Worm (Caenorhabditis elegans): ENCODE results near the gene ugt-12.

The ugt-12 gene

ce11 chrV:4867535-4867934, 21.9 kb downstream of the ugt-12 start:
- TF ChIP-seq elt-1 (tag; optimal IDR thresholded peaks at IDR 0.05; ENCODE audit: borderline replicate concordance, insufficient read depth): no peak
- no peak for TF ChIP-seq ztf-11 (tag; optimal IDR thresholded peaks at IDR 0.05)
- no peak for TF ChIP-seq lin-13 (tag; optimal IDR thresholded peaks at IDR 0.05)
- TF ChIP-seq hlh-1 (tag; optimal IDR thresholded peaks at IDR 0.05): no peak
- no peak for TF ChIP-seq unc-62 (GFP tag; optimal IDR thresholded peaks at IDR 0.05)
- no peak for TF ChIP-seq drap-1 (GFP tag; optimal IDR thresholded peaks at IDR 0.05)
- TF ChIP-seq zip-8 (tag; optimal IDR thresholded peaks at IDR 0.05): no peak

ce11 chrV:4865364-4865763, 24.1 kb downstream of the ugt-12 start, which contains the start of gene srd-32:
Gene srd-32 (plus strand): TSS chrV:4865664.
- TF ChIP-seq ham-2 (GFP tag; optimal IDR thresholded peaks at IDR 0.05): no peak
- TF ChIP-seq nhr-12 (tag; optimal IDR thresholded peaks at IDR 0.05): no peak
- TF ChIP-seq ceh-39 (tag; optimal IDR thresholded peaks at IDR 0.05): no peak
- no peak for TF ChIP-seq lin-32 (GFP tag; optimal IDR thresholded peaks at IDR 0.05)
- no peak for TF ChIP-seq bed-3 (GFP tag; optimal IDR thresholded peaks at IDR 0.05)
- TF ChIP-seq pha-4 (tag; optimal IDR thresholded peaks at IDR 0.05): no peak

ce11 chrV:4864330-4864729, 25.1 kb downstream of the ugt-12 start:
- TF ChIP-seq M03D4.4 (tag; optimal IDR thresholded peaks at IDR 0.05): no peak
- no peak for TF ChIP-seq drap-1 (GFP tag; optimal IDR thresholded peaks at IDR 0.05)
- no peak for TF ChIP-seq elt-1 (tag; optimal IDR thresholded peaks at IDR 0.05; ENCODE audit: borderline replicate concordance, insufficient read depth)
- TF ChIP-seq unc-120 (tag; optimal IDR thresholded peaks at IDR 0.05; ENCODE audit: poor library complexity, severe bottlenecking): no peak
- TF ChIP-seq elt-3 (tag; optimal IDR thresholded peaks at IDR 0.05): no peak
- TF ChIP-seq unc-39 (tag; optimal IDR thresholded peaks at IDR 0.05): no peak
- no peak for TF ChIP-seq snpc-4 (tag; optimal IDR thresholded peaks at IDR 0.05)
- TF ChIP-seq nhr-237 (tag; optimal IDR thresholded peaks at IDR 0.05): no peak
- no peak for TF ChIP-seq tbx-8 (GFP tag; optimal IDR thresholded peaks at IDR 0.05)
- TF ChIP-seq ceh-39 (tag; optimal IDR thresholded peaks at IDR 0.05): no peak
- no peak for TF ChIP-seq nhr-2 (tag; optimal IDR thresholded peaks at IDR 0.05)
- no peak for TF ChIP-seq zip-8 (tag; optimal IDR thresholded peaks at IDR 0.05)
- no peak for TF ChIP-seq sptf-1 (tag; optimal IDR thresholded peaks at IDR 0.05)
- no peak for TF ChIP-seq hlh-1 (tag; optimal IDR thresholded peaks at IDR 0.05)
- no peak for TF ChIP-seq mep-1 (tag; optimal IDR thresholded peaks at IDR 0.05)
- no peak for TF ChIP-seq nhr-76 (tag; optimal IDR thresholded peaks at IDR 0.05)
- TF ChIP-seq blmp-1 (tag; optimal IDR thresholded peaks at IDR 0.05): no peak
- TF ChIP-seq mls-2 (tag; optimal IDR thresholded peaks at IDR 0.05): no peak
- TF ChIP-seq nhr-12 (tag; optimal IDR thresholded peaks at IDR 0.05): no peak
- TF ChIP-seq ham-2 (GFP tag; optimal IDR thresholded peaks at IDR 0.05): no peak

ce11 chrV:4862737-4863136, 26.7 kb downstream of the ugt-12 start, which contains the start of gene C37H5.13:
Gene C37H5.13 (minus strand): TSS chrV:4862965.
- peak; percentile 43 for TF ChIP-seq zip-8 (tag; optimal IDR thresholded peaks at IDR 0.05)
- TF ChIP-seq hlh-1 (tag; optimal IDR thresholded peaks at IDR 0.05): no peak
- no peak for TF ChIP-seq mls-2 (tag; optimal IDR thresholded peaks at IDR 0.05)

- TF ChIP-seq ham-2 (GFP tag; optimal IDR thresholded peaks at IDR 0.05) (no peak), zip-8 (tag; optimal IDR thresholded peaks at IDR 0.05) (no peak), sem-2 (GFP tag; optimal IDR thresholded peaks at IDR 0.05) (no peak), nhr-12 (tag; optimal IDR thresholded peaks at IDR 0.05) (no peak), unc-120 (tag; optimal IDR thresholded peaks at IDR 0.05; ENCODE audit: poor library complexity, severe bottlenecking) (peak; percentile 20), bed-3 (GFP tag; optimal IDR thresholded peaks at IDR 0.05) (no peak), ces-1 (GFP tag; optimal IDR thresholded peaks at IDR 0.05) (peak; percentile 39), lsy-2 (tag; optimal IDR thresholded peaks at IDR 0.05) (no peak), snpc-4 (tag; optimal IDR thresholded peaks at IDR 0.05) (no peak), nhr-237 (tag; optimal IDR thresholded peaks at IDR 0.05) (no peak), mep-1 (tag; optimal IDR thresholded peaks at IDR 0.05) (peak; percentile 13), cnd-1 (tag; optimal IDR thresholded peaks at IDR 0.05) (no peak), sptf-1 (tag; optimal IDR thresholded peaks at IDR 0.05) (peak; percentile 12), mls-2 (tag; optimal IDR thresholded peaks at IDR 0.05) (no peak), unc-62 (GFP tag; optimal IDR thresholded peaks at IDR 0.05) (peak; percentile 37), ztf-11 (tag; optimal IDR thresholded peaks at IDR 0.05) (no peak)
Observed at ce11 chrV:4860525-4860924, 28.9 kb downstream of the ugt-12 start.

DNA sequence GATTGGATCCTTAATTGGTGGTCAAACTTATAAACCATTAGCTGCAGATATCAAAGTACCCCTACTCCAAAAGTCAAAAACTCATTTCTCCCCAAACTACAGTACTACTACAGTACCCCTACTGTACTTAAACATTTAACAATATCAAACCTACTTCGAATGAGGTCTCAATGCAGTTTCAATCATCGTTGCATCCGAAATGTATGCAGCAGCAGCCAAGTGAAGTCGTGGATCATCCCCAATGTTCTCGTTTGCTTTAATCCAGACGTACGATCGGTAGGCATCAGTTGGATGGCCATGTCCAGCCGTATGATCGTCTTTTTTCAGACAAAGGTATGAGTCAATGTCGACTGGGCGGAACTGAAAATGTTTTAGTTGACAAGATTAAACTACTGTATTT, 31.9 kb downstream of the ugt-12 start:
- no peak for TF ChIP-seq mep-1 (tag; optimal IDR thresholded peaks at IDR 0.05)
- TF ChIP-seq hlh-1 (tag; optimal IDR thresholded peaks at IDR 0.05): no peak
- no peak for TF ChIP-seq nhr-237 (tag; optimal IDR thresholded peaks at IDR 0.05)
- TF ChIP-seq lsy-2 (tag; optimal IDR thresholded peaks at IDR 0.05): no peak

All from whole organism, mixed stage, embryonic.